Fruit fly (Drosophila melanogaster): Measurements from ENCODE around the gene ChLD3.
A peak's percentile ranks its signal among the peaks of the same experiment; 100 is the strongest.

- TF ChIP-seq rn (GFP tag; IDR thresholded peaks at IDR 0.05) (no peak), CG10348 (GFP tag; IDR thresholded peaks at IDR 0.05) (no peak), gl (tag; optimal IDR thresholded peaks at IDR 0.05) (peak; percentile 6), CG8159 (tag; optimal IDR thresholded peaks at IDR 0.05) (no peak), Ets98B (GFP tag; IDR thresholded peaks at IDR 0.05) (no peak), Pif1B (GFP tag; optimal IDR thresholded peaks at IDR 0.05) (no peak), EcR (GFP tag; optimal IDR thresholded peaks at IDR 0.05) (no peak)
Observed at dm6 chr2L:16727578-16728023, 11.0 kb upstream of the ChLD3 start, which contains the start of gene VhaSFD.
